Worm (Caenorhabditis elegans): ENCODE data around the gene Y58A7A.5.
A peak's percentile ranks its signal among the peaks of the same experiment; 100 is the strongest.

Gene Y58A7A.5

ce11 chrV:5098925-5099324 lies 12.2 kb upstream of the Y58A7A.5 start, which contains the start of gene unc-46:
TSS of gene unc-46 (minus strand) at chrV:5099025.
- TF ChIP-seq pag-3 (tag; optimal IDR thresholded peaks at IDR 0.05; ENCODE audit: borderline replicate concordance) (no peak), ceh-19 (GFP tag; optimal IDR thresholded peaks at IDR 0.05) (no peak), ceh-2 (tag; optimal IDR thresholded peaks at IDR 0.05) (no peak), nhr-11 (tag; optimal IDR thresholded peaks at IDR 0.05) (no peak), ceh-6 (GFP tag; optimal IDR thresholded peaks at IDR 0.05) (no peak), tbx-7 (tag; optimal IDR thresholded peaks at IDR 0.05) (no peak), hlh-6 (tag; optimal IDR thresholded peaks at IDR 0.05) (no peak), ets-4 (tag; optimal IDR thresholded peaks at IDR 0.05) (no peak), C08G9.2 (tag; optimal IDR thresholded peaks at IDR 0.05) (no peak), ceh-18 (tag; optimal IDR thresholded peaks at IDR 0.05) (no peak), ahr-1 (tag; optimal IDR thresholded peaks at IDR 0.05) (no peak), sox-4 (tag; optimal IDR thresholded peaks at IDR 0.05) (no peak), ceh-9 (tag; optimal IDR thresholded peaks at IDR 0.05) (no peak), odd-2 (tag; optimal IDR thresholded peaks at IDR 0.05) (no peak), Y22D7AL.16 (tag; optimal IDR thresholded peaks at IDR 0.05) (no peak)

ce11 chrV:5097035-5097434 lies 10.3 kb upstream of the Y58A7A.5 start, which contains the start of gene C04F5.2:
TSS of gene C04F5.2 (minus strand) at chrV:5097135.
- TF ChIP-seq unc-42 (tag; optimal IDR thresholded peaks at IDR 0.05) (no peak), nhr-11 (tag; optimal IDR thresholded peaks at IDR 0.05) (no peak), fkh-10 (GFP tag; optimal IDR thresholded peaks at IDR 0.05) (no peak), hlh-13 (GFP tag; optimal IDR thresholded peaks at IDR 0.05) (no peak), sox-2 (GFP tag; IDR thresholded peaks at IDR 0.05) (no peak), F13H6.1 (tag; optimal IDR thresholded peaks at IDR 0.05) (no peak)

ce11 chrV:5090386-5090785 lies 3.6 kb upstream of the Y58A7A.5 start:
- TF ChIP-seq ceh-45 (GFP tag; IDR thresholded peaks at IDR 0.05) (no peak), unc-42 (tag; optimal IDR thresholded peaks at IDR 0.05) (peak; percentile 1)

- TF ChIP-seq ceh-14 (tag; optimal IDR thresholded peaks at IDR 0.05) = no peak
- TF ChIP-seq hlh-13 (GFP tag; optimal IDR thresholded peaks at IDR 0.05) = no peak
- TF ChIP-seq elt-2 (tag; optimal IDR thresholded peaks at IDR 0.05) = no peak
- no peak for TF ChIP-seq eyg-1 (tag; optimal IDR thresholded peaks at IDR 0.05)
- no peak for TF ChIP-seq zip-5 (tag; optimal IDR thresholded peaks at IDR 0.05)
- TF ChIP-seq K02D7.2 (tag; optimal IDR thresholded peaks at IDR 0.05) = no peak
- no peak for TF ChIP-seq sox-2 (GFP tag; IDR thresholded peaks at IDR 0.05)
- TF ChIP-seq fax-1 (tag; optimal IDR thresholded peaks at IDR 0.05) = no peak
- no peak for TF ChIP-seq ceh-45 (GFP tag; IDR thresholded peaks at IDR 0.05)
- TF ChIP-seq C08G9.2 (tag; optimal IDR thresholded peaks at IDR 0.05) = no peak
- no peak for TF ChIP-seq ahr-1 (tag; optimal IDR thresholded peaks at IDR 0.05)
- no peak for TF ChIP-seq odd-2 (tag; optimal IDR thresholded peaks at IDR 0.05)
- no peak for TF ChIP-seq ceh-9 (tag; optimal IDR thresholded peaks at IDR 0.05)
- no peak for TF ChIP-seq mec-3 (tag; optimal IDR thresholded peaks at IDR 0.05; ENCODE audit: borderline replicate concordance)
- TF ChIP-seq lim-6 (tag; optimal IDR thresholded peaks at IDR 0.05) = no peak
- TF ChIP-seq ttx-3 (tag; optimal IDR thresholded peaks at IDR 0.05) = no peak
- no peak for TF ChIP-seq tbx-2 (tag; optimal IDR thresholded peaks at IDR 0.05)
- no peak for TF ChIP-seq syd-9 (tag; optimal IDR thresholded peaks at IDR 0.05)
- no peak for TF ChIP-seq lin-11 (tag; optimal IDR thresholded peaks at IDR 0.05)
- TF ChIP-seq npax-4 (tag; optimal IDR thresholded peaks at IDR 0.05) = no peak
Measured at ce11 chrV:5089497-5090134, 2.8 kb upstream of the Y58A7A.5 start, which contains the start of gene glb-32. TSS of gene glb-32 (minus strand) at chrV:5089547.

- TF ChIP-seq K02D7.2 (tag; optimal IDR thresholded peaks at IDR 0.05) (no peak), unc-42 (tag; optimal IDR thresholded peaks at IDR 0.05) (peak; percentile 55)
Measured at ce11 chrV:5088311-5088710, 1.5 kb upstream of the Y58A7A.5 start.

Data from whole organism, late embryonic.